Worm (Caenorhabditis elegans) whole organism, late embryonic: ENCODE results near the gene R10E4.9.

Experiments used
- C38D4.7 ChIP-seq: fragments of 200-800 bp; sonication (Bioruptor generic); optimal IDR thresholded peaks from 2 replicates; lab custom pipeline; 2018; ENCODE audit warnings: mild to moderate bottlenecking, missing genetic modification characterization, moderate library complexity, missing compliant biosample characterization
- T23F11.4 ChIP-seq: fragments of 200-800 bp; sonication (Bioruptor generic); optimal IDR thresholded peaks from 2 replicates; lab custom pipeline; 2018; ENCODE audit warnings: mild to moderate bottlenecking, missing genetic modification characterization, missing compliant biosample characterization
- ceh-9 ChIP-seq: sonication (generic microtip); optimal IDR thresholded peaks from 2 replicates; lab custom pipeline; 2016; ENCODE audit warnings: mild to moderate bottlenecking, missing genetic modification characterization, inconsistent platforms, missing compliant biosample characterization
- dve-1 ChIP-seq: sonication (generic microtip); optimal IDR thresholded peaks from 2 replicates; lab custom pipeline; 2017; ENCODE audit warnings: antibody characterized with exemption, mild to moderate bottlenecking, missing genetic modification characterization, missing compliant biosample characterization
- ets-4 ChIP-seq: sonication (generic microtip); optimal IDR thresholded peaks from 2 replicates; lab custom pipeline; 2016; ENCODE audit warnings: missing genetic modification characterization, missing compliant biosample characterization
- nfya-1 ChIP-seq: sonication (generic microtip); optimal IDR thresholded peaks from 2 replicates; lab custom pipeline; 2017; ENCODE audit warnings: missing genetic modification characterization, mild to moderate bottlenecking, missing compliant biosample characterization, antibody characterized with exemption, moderate library complexity
- nhr-11 ChIP-seq: fragments of 150-350 bp; optimal IDR thresholded peaks from 2 replicates; lab custom pipeline; 2014; ENCODE audit warnings: missing biosample characterization, missing genetic modification characterization
- pag-3 ChIP-seq: sonication (generic microtip); optimal IDR thresholded peaks from 2 replicates; lab custom pipeline; 2016; ENCODE audit warnings: missing compliant biosample characterization, missing genetic modification characterization, borderline replicate concordance
- pqm-1 ChIP-seq: sonication (generic microtip); optimal IDR thresholded peaks from 2 replicates; lab custom pipeline; 2016; ENCODE audit warnings: missing genetic modification characterization, missing compliant biosample characterization
- sox-4 ChIP-seq: sonication (generic microtip); optimal IDR thresholded peaks from 2 replicates; lab custom pipeline; 2017; ENCODE audit warnings: mild to moderate bottlenecking, missing genetic modification characterization, inconsistent platforms, missing compliant biosample characterization
- unc-3 ChIP-seq, 2 experiments: fragments of 200-800 bp in 1 of 2; sonication (Bioruptor generic) in 1 of 2; sonication (generic microtip) in 1 of 2; conservative IDR thresholded peaks in 1 of 2; optimal IDR thresholded peaks in 1 of 2; 2 replicates each; pipeline versions ENCODE4 v1.3.6 to Lab custom; 2016 to 2022; ENCODE audit warnings: missing compliant biosample characterization in 2 of 2, missing genetic modification characterization in 2 of 2, missing genetic modification reagents in 1 of 2
- unc-86 ChIP-seq: sonication (generic microtip); optimal IDR thresholded peaks from 2 replicates; lab custom pipeline; 2016; ENCODE audit warnings: missing genetic modification characterization, missing compliant biosample characterization

ce11 chrIII:4291216-4291691 lies 10.9 kb downstream of the R10E4.9 start, which contains the start of gene mcm-5:
- TF ChIP-seq nfya-1 (tag; lab: Kevin White, UChicago) = peak; percentile 17
- TF ChIP-seq nhr-11 (tag; lab: Kevin White, UChicago) = no peak
- no peak for TF ChIP-seq sox-4 (tag; lab: Kevin White, UChicago)
- TF ChIP-seq T23F11.4 (GFP tag; lab: Kevin White, UChicago) = no peak
- TF ChIP-seq unc-86 (tag; lab: Kevin White, UChicago) = no peak
- no peak for TF ChIP-seq unc-3 (GFP tag; conservative IDR thresholded peaks at IDR 0.05; lab: Robert Waterston, UW)
- TF ChIP-seq unc-3 (tag; optimal IDR thresholded peaks at IDR 0.05; lab: Kevin White, UChicago) = no peak
- TF ChIP-seq C38D4.7 (GFP tag; lab: Kevin White, UChicago) = no peak
- TF ChIP-seq pag-3 (tag; lab: Kevin White, UChicago) = no peak
- no peak for TF ChIP-seq pqm-1 (tag; lab: Kevin White, UChicago)
- TF ChIP-seq dve-1 (tag; lab: Kevin White, UChicago) = no peak
- TF ChIP-seq ets-4 (tag; lab: Kevin White, UChicago) = no peak
- no peak for TF ChIP-seq ceh-9 (tag; lab: Kevin White, UChicago)
